Worm (Caenorhabditis elegans) whole organism, L4 larva: ENCODE measurements around the gene dhs-7.

Experiments used
- D1046.2 ChIP-seq: fragments of 200-800 bp; sonication (Bioruptor generic); IDR thresholded peaks from 2 replicates; pipeline ENCODE4 v1.3.6; 2022; ENCODE audit warnings: missing genetic modification characterization, missing compliant biosample characterization
- F26F4.8 ChIP-seq: fragments of 200-800 bp; sonication (Bioruptor generic); conservative IDR thresholded peaks from 2 replicates; pipeline ENCODE4 v1.3.6; 2022; ENCODE audit warnings: missing genetic modification characterization, missing compliant biosample characterization
- F49E8.2 ChIP-seq: sonication (generic microtip); optimal IDR thresholded peaks from 2 replicates; lab custom pipeline; 2016; ENCODE audit warnings: missing compliant biosample characterization, mild to moderate bottlenecking, missing genetic modification characterization, borderline replicate concordance
- R02D3.7 ChIP-seq: fragments of 150-350 bp; sonication (generic microtip); optimal IDR thresholded peaks from 3 replicates; lab custom pipeline; 2014; ENCODE audit warnings: missing biosample characterization, missing genetic modification characterization
- T20F7.1 ChIP-seq: fragments of 200-800 bp; sonication (Bioruptor generic); optimal IDR thresholded peaks from 2 replicates; lab custom pipeline; 2018; ENCODE audit warnings: mild to moderate bottlenecking, missing genetic modification characterization, missing compliant biosample characterization
- Y105C5A.15 ChIP-seq: fragments of 200-800 bp; sonication (Bioruptor generic); IDR thresholded peaks from 2 replicates; pipeline ENCODE4 v1.3.6; 2022; ENCODE audit warnings: missing genetic modification characterization, missing compliant biosample characterization
- Y48G9A.11 ChIP-seq: fragments of 200-800 bp; sonication (Bioruptor generic); IDR thresholded peaks from 2 replicates; pipeline ENCODE4 v1.3.6; 2022; ENCODE audit warnings: missing genetic modification reagents, missing genetic modification characterization, missing compliant biosample characterization
- Y75B8A.6 ChIP-seq: fragments of 200-800 bp; sonication (Bioruptor generic); IDR thresholded peaks from 2 replicates; pipeline ENCODE4 v1.3.6; 2022; ENCODE audit warnings: missing genetic modification reagents, missing genetic modification characterization, missing compliant biosample characterization
- ZK546.5 ChIP-seq, 2 experiments: sonication (generic microtip); optimal IDR thresholded peaks; 2 replicates each; lab custom pipeline; 2017; ENCODE audit warnings: missing biosample characterization in 2 of 2, missing genetic modification characterization in 2 of 2
- aha-1 ChIP-seq: fragments of 150-350 bp; peaks from one replicate; lab custom pipeline; 2014; ENCODE audit warnings: missing biosample characterization, missing genetic modification characterization
- ceh-20 ChIP-seq: fragments of 200-800 bp; sonication (Bioruptor generic); IDR thresholded peaks from 2 replicates; pipeline ENCODE4 v1.3.6; 2022; ENCODE audit warnings: missing genetic modification reagents, missing genetic modification characterization, missing compliant biosample characterization
- ceh-44 ChIP-seq: fragments of 200-800 bp; sonication (Bioruptor generic); IDR thresholded peaks from 2 replicates; pipeline ENCODE4 v1.3.6; 2022; ENCODE audit warnings: missing genetic modification reagents, missing genetic modification characterization, missing compliant biosample characterization
- ceh-62 ChIP-seq: sonication (generic microtip); optimal IDR thresholded peaks from 2 replicates; lab custom pipeline; 2017; ENCODE audit warnings: missing biosample characterization, missing genetic modification characterization
- ceh-82 ChIP-seq: sonication (generic microtip); optimal IDR thresholded peaks from 2 replicates; lab custom pipeline; 2017; ENCODE audit warnings: missing biosample characterization, missing genetic modification characterization
- ces-1 ChIP-seq: fragments of 150-350 bp; sonication (generic microtip); optimal IDR thresholded peaks from 4 replicates; lab custom pipeline; 2014; ENCODE audit warnings: missing biosample characterization, missing genetic modification reagents, missing genetic modification characterization
- cey-2 ChIP-seq: sonication (generic microtip); optimal IDR thresholded peaks from 3 replicates; lab custom pipeline; 2017; ENCODE audit warnings: missing genetic modification characterization, mild to moderate bottlenecking, missing compliant biosample characterization, antibody characterized with exemption, borderline replicate concordance; ENCODE audit not compliant: insufficient read depth
- daf-16 ChIP-seq, 3 experiments: sonication (generic microtip); optimal IDR thresholded peaks; 2 replicates each; lab custom pipeline; 2016 to 2017; ENCODE audit warnings: missing genetic modification characterization in 3 of 3, missing genetic modification reagents in 3 of 3, mild to moderate bottlenecking in 2 of 3, missing compliant biosample characterization in 2 of 3, missing biosample characterization in 1 of 3, moderate library complexity in 1 of 3
- dmd-8 ChIP-seq: fragments of 200-800 bp; sonication (Bioruptor generic); IDR thresholded peaks from 2 replicates; pipeline ENCODE4 v1.3.6; 2022; ENCODE audit warnings: missing genetic modification characterization, missing compliant biosample characterization
- duxl-1 ChIP-seq: sonication (generic microtip); optimal IDR thresholded peaks from 2 replicates; lab custom pipeline; 2016; ENCODE audit warnings: mild to moderate bottlenecking, missing genetic modification characterization, moderate library complexity, missing compliant biosample characterization; ENCODE audit not compliant: poor library complexity
- fkh-10 ChIP-seq: fragments of 150-350 bp; optimal IDR thresholded peaks from 2 replicates; lab custom pipeline; 2014; ENCODE audit warnings: missing biosample characterization, missing genetic modification reagents, missing genetic modification characterization
- fos-1 ChIP-seq: fragments of 150-350 bp; optimal IDR thresholded peaks from 2 replicates; lab custom pipeline; 2014; ENCODE audit warnings: missing biosample characterization, missing genetic modification characterization
- hif-1 ChIP-seq, 2 experiments: sonication (generic microtip); optimal IDR thresholded peaks; 2 replicates each; lab custom pipeline; 2016 to 2017; ENCODE audit warnings: missing compliant biosample characterization in 2 of 2, missing genetic modification characterization in 2 of 2, missing genetic modification reagents in 2 of 2, missing genotype in 2 of 2, mild to moderate bottlenecking in 1 of 2
- hlh-11 ChIP-seq: fragments of 200-800 bp; sonication (Bioruptor generic); optimal IDR thresholded peaks from 2 replicates; lab custom pipeline; 2018; ENCODE audit warnings: mild to moderate bottlenecking, missing genetic modification characterization, missing compliant biosample characterization
- hlh-30 ChIP-seq: sonication (generic microtip); optimal IDR thresholded peaks from 2 replicates; lab custom pipeline; 2017; ENCODE audit warnings: antibody characterized with exemption, mild to moderate bottlenecking, missing genetic modification characterization, missing compliant biosample characterization; ENCODE audit not compliant: insufficient read depth
- lin-13 ChIP-seq: fragments of 150-350 bp; optimal IDR thresholded peaks from 2 replicates; lab custom pipeline; 2014; ENCODE audit warnings: missing biosample characterization, missing genetic modification reagents, missing genetic modification characterization
- lin-29 ChIP-seq: fragments of 200-800 bp; sonication (Bioruptor generic); IDR thresholded peaks from 2 replicates; pipeline ENCODE4 v1.3.6; 2022; ENCODE audit warnings: missing genetic modification reagents, missing genetic modification characterization, missing compliant biosample characterization
- lin-39 ChIP-seq: fragments of 150-350 bp; optimal IDR thresholded peaks from 2 replicates; lab custom pipeline; 2014; ENCODE audit warnings: missing biosample characterization, missing genetic modification reagents, missing genetic modification characterization
- lir-3 ChIP-seq: sonication (generic microtip); optimal IDR thresholded peaks from 2 replicates; lab custom pipeline; 2016; ENCODE audit warnings: mild to moderate bottlenecking, missing genetic modification characterization, missing compliant biosample characterization
- lsy-2 ChIP-seq, 2 experiments: fragments of 150-350 bp in 1 of 2; sonication (generic microtip) in 1 of 2; optimal IDR thresholded peaks; 2 replicates each; lab custom pipeline; 2014 to 2017; ENCODE audit warnings: missing biosample characterization in 2 of 2, missing genetic modification characterization in 2 of 2
- mdl-1 ChIP-seq, 2 experiments: fragments of 150-350 bp in 1 of 2; sonication (generic microtip) in 1 of 2; optimal IDR thresholded peaks; 2 replicates each; lab custom pipeline; 2014 to 2017; ENCODE audit warnings: missing biosample characterization in 2 of 2, missing genetic modification characterization in 2 of 2
- mxl-3 ChIP-seq: fragments of 200-800 bp; sonication (Bioruptor generic); optimal IDR thresholded peaks from 2 replicates; lab custom pipeline; 2018; ENCODE audit warnings: mild to moderate bottlenecking, missing genetic modification characterization, missing compliant biosample characterization
- nhr-10 ChIP-seq: fragments of 150-350 bp; optimal IDR thresholded peaks from 2 replicates; lab custom pipeline; 2014; ENCODE audit warnings: missing biosample characterization, missing genetic modification characterization
- nhr-102 ChIP-seq: sonication (generic microtip); optimal IDR thresholded peaks from 2 replicates; lab custom pipeline; 2016; ENCODE audit warnings: mild to moderate bottlenecking, missing genetic modification characterization, moderate library complexity, missing compliant biosample characterization
- nhr-28 ChIP-seq: fragments of 150-350 bp; optimal IDR thresholded peaks from 2 replicates; lab custom pipeline; 2014; ENCODE audit warnings: missing biosample characterization, missing genetic modification characterization
- nhr-6 ChIP-seq: fragments of 150-350 bp; optimal IDR thresholded peaks from 2 replicates; lab custom pipeline; 2014; ENCODE audit warnings: missing biosample characterization, missing genetic modification characterization
- nhr-77 ChIP-seq: fragments of 150-350 bp; optimal IDR thresholded peaks from 2 replicates; lab custom pipeline; 2014; ENCODE audit warnings: missing biosample characterization, missing genetic modification characterization
- php-3 ChIP-seq: fragments of 200-800 bp; sonication (Bioruptor generic); IDR thresholded peaks from 2 replicates; pipeline ENCODE4 v1.3.6; 2022; ENCODE audit warnings: missing genetic modification reagents, missing genetic modification characterization, missing compliant biosample characterization
- sdz-12 ChIP-seq: fragments of 200-800 bp; sonication (Bioruptor generic); optimal IDR thresholded peaks from 2 replicates; lab custom pipeline; 2018; ENCODE audit warnings: mild to moderate bottlenecking, missing genetic modification characterization, missing compliant biosample characterization
- skn-1 ChIP-seq: fragments of 150-350 bp; optimal IDR thresholded peaks from 2 replicates; lab custom pipeline; 2014; ENCODE audit warnings: missing biosample characterization, missing genetic modification characterization
- snpc-1.2 ChIP-seq: fragments of 200-800 bp; sonication (Bioruptor generic); IDR thresholded peaks from 2 replicates; pipeline ENCODE4 v1.3.6; 2022; ENCODE audit warnings: missing genetic modification reagents, missing genetic modification characterization, missing compliant biosample characterization
- spr-1 ChIP-seq: sonication (generic microtip); optimal IDR thresholded peaks from 2 replicates; lab custom pipeline; 2016; ENCODE audit warnings: mild to moderate bottlenecking, missing genetic modification characterization, missing compliant biosample characterization
- unc-62 ChIP-seq, 3 experiments: fragments of 150-350 bp in 1 of 3; sonication (generic microtip); optimal IDR thresholded peaks in 2 of 3; peaks in 1 of 3; 1 replicate in 1 of 3; 2 replicates in 2 of 3; lab custom pipeline; 2014 to 2017; ENCODE audit warnings: missing biosample characterization in 3 of 3, missing genetic modification characterization in 3 of 3, missing genetic modification reagents in 3 of 3, missing genotype in 1 of 3
- vab-7 ChIP-seq: fragments of 200-800 bp; sonication (Bioruptor generic); IDR thresholded peaks from 2 replicates; pipeline ENCODE4 v1.3.6; 2022; ENCODE audit warnings: missing genetic modification reagents, missing genetic modification characterization, missing compliant biosample characterization
- zag-1 ChIP-seq: fragments of 150-350 bp; optimal IDR thresholded peaks from 2 replicates; lab custom pipeline; 2014; ENCODE audit warnings: missing biosample characterization, missing genetic modification characterization
- zip-11 ChIP-seq: fragments of 200-800 bp; sonication (Bioruptor generic); IDR thresholded peaks from 2 replicates; pipeline ENCODE4 v1.3.6; 2022; ENCODE audit warnings: missing genetic modification characterization, missing compliant biosample characterization

The dhs-7 gene

ce11 chrII:7189120-7189519, 19.1 kb downstream of the dhs-7 start, which contains the start of gene E04F6.4:
E04F6.4 (plus strand) TSS chrII:7189420.
- no peak for TF ChIP-seq lin-29 (GFP tag; lab: Robert Waterston, UW)
- TF ChIP-seq ceh-20 (GFP tag; lab: Robert Waterston, UW): no peak
- TF ChIP-seq Y105C5A.15 (GFP tag; lab: Robert Waterston, UW): no peak
- no peak for TF ChIP-seq lir-3 (tag; lab: Kevin White, UChicago)
- no peak for TF ChIP-seq daf-16 (GFP tag; optimal IDR thresholded peaks at IDR 0.05; lab: Kevin White, UChicago)
- no peak for TF ChIP-seq daf-16 (tag; optimal IDR thresholded peaks at IDR 0.05; lab: Kevin White, UChicago)
- no peak for TF ChIP-seq nhr-10
- TF ChIP-seq lin-39: no peak
- TF ChIP-seq dmd-8: no peak
- TF ChIP-seq mxl-3 (GFP tag; lab: Kevin White, UChicago): no peak
- TF ChIP-seq cey-2 (tag; lab: Kevin White, UChicago): no peak
- TF ChIP-seq nhr-6: no peak
- TF ChIP-seq zag-1: no peak
- no peak for TF ChIP-seq T20F7.1
- TF ChIP-seq sdz-12 (GFP tag; lab: Kevin White, UChicago): no peak
- no peak for TF ChIP-seq hlh-30 (tag; lab: Kevin White, UChicago)
- no peak for TF ChIP-seq Y48G9A.11 (GFP tag; lab: Robert Waterston, UW)
- no peak for TF ChIP-seq snpc-1.2 (GFP tag; lab: Robert Waterston, UW)
- TF ChIP-seq fos-1 (tag; lab: Kevin White, UChicago): no peak
- no peak for TF ChIP-seq lin-13
- TF ChIP-seq php-3: no peak

ce11 chrII:7187110-7187509, 21.1 kb downstream of the dhs-7 start, which contains the start of gene C27H5.6:
C27H5.6 (minus strand) TSS chrII:7187210.
- no peak for TF ChIP-seq skn-1 (tag; lab: Kevin White, UChicago)
- no peak for TF ChIP-seq spr-1 (tag; lab: Kevin White, UChicago)
- no peak for TF ChIP-seq duxl-1
- TF ChIP-seq Y75B8A.6 (GFP tag; lab: Robert Waterston, UW): no peak
- TF ChIP-seq D1046.2 (GFP tag; lab: Robert Waterston, UW): no peak
- TF ChIP-seq ZK546.5 (tag; optimal IDR thresholded peaks at IDR 0.05; lab: Kevin White, UChicago): no peak
- no peak for TF ChIP-seq nhr-102 (tag; lab: Kevin White, UChicago)
- no peak for TF ChIP-seq R02D3.7 (tag; lab: Kevin White, UChicago)
- TF ChIP-seq, all 104 proteins: peak for 0

- TF ChIP-seq aha-1 (tag; lab: Kevin White, UChicago) (peak; percentile 26), ceh-82 (tag; lab: Kevin White, UChicago) (no peak), unc-62 (GFP tag; optimal IDR thresholded peaks at IDR 0.05 in 1 of 2; lab: Kevin White, UChicago) (peak in 1 of 2 experiments; percentile 97), unc-62 (tag; optimal IDR thresholded peaks at IDR 0.05; lab: Kevin White, UChicago) (no peak)
- TF ChIP-seq, all 104 proteins: peak for 2
Measured at ce11 chrII:7186117-7186516, 22.1 kb downstream of the dhs-7 start.

- TF ChIP-seq nhr-77 (peak; percentile 40), lsy-2 (tag; optimal IDR thresholded peaks at IDR 0.05; lab: Kevin White, UChicago) (peak in 1 of 2 experiments; percentile 72), vab-7 (peak; percentile 96), mdl-1 (tag; optimal IDR thresholded peaks at IDR 0.05; lab: Kevin White, UChicago) (peak in 1 of 2 experiments; percentile 7), F26F4.8 (GFP tag; lab: Robert Waterston, UW) (peak; percentile 94), hlh-11 (peak; percentile 60), ceh-20 (GFP tag; lab: Robert Waterston, UW) (peak; percentile 74; the same call in 1 of the 2 replicates), zip-11 (GFP tag; lab: Robert Waterston, UW) (peak; percentile 55; the same call in 1 of the 2 replicates), nhr-28 (peak; percentile 18), hif-1 (tag; optimal IDR thresholded peaks at IDR 0.05; lab: Kevin White, UChicago) (peak in 1 of 2 experiments; percentile 69), ceh-62 (tag; lab: Kevin White, UChicago) (no peak), ces-1 (GFP tag; lab: Kevin White, UChicago) (no peak), ceh-44 (GFP tag; lab: Robert Waterston, UW) (peak; percentile 77), fkh-10 (GFP tag; lab: Kevin White, UChicago) (no peak), F49E8.2 (tag; lab: Kevin White, UChicago) (peak; percentile 76), php-3 (peak; percentile 80)
Measured at ce11 chrII:7183493-7184272, 24.6 kb downstream of the dhs-7 start, which contains the start of gene pdl-1. pdl-1 (plus strand) TSS chrII:7183801.
